Fruit fly (Drosophila melanogaster) whole organism, prepupa: ENCODE measurements around the gene CG14841.
A peak's percentile ranks its signal among the peaks of the same experiment; 100 is the strongest.

Experiments
- Blimp-1 ChIP-seq: fragments of 200-800 bp; sonication (Bioruptor generic); optimal IDR thresholded peaks from 3 replicates; lab custom pipeline; 2017; ENCODE audit warnings: missing biosample characterization, missing genetic modification characterization, mild to moderate bottlenecking, moderate library complexity, missing genetic modification reagents
- CG10631 ChIP-seq: fragments of 200-800 bp; sonication (Bioruptor generic); optimal IDR thresholded peaks from 2 replicates; lab custom pipeline; 2016; ENCODE audit warnings: missing biosample characterization, missing genetic modification characterization
- CG10669 ChIP-seq: fragments of 200-800 bp; sonication (Bioruptor generic); optimal IDR thresholded peaks from 3 replicates; lab custom pipeline; 2018; ENCODE audit warnings: missing biosample characterization, mild to moderate bottlenecking, missing genetic modification characterization, moderate library complexity
- CG11902 ChIP-seq: fragments of 200-800 bp; sonication (Bioruptor generic); optimal IDR thresholded peaks from 3 replicates; lab custom pipeline; 2016; ENCODE audit warnings: missing biosample characterization, missing genetic modification characterization
- CG3032 ChIP-seq: fragments of 200-800 bp; optimal IDR thresholded peaks from 2 replicates; lab custom pipeline; 2019; ENCODE audit warnings: missing biosample characterization, mild to moderate bottlenecking, missing genetic modification characterization, moderate library complexity
- CG31627 ChIP-seq: fragments of 200-800 bp; sonication (Bioruptor generic); optimal IDR thresholded peaks from 3 replicates; lab custom pipeline; 2016; ENCODE audit warnings: missing biosample characterization, missing genetic modification characterization
- CG32006 ChIP-seq: fragments of 200-800 bp; sonication (Bioruptor generic); optimal IDR thresholded peaks from 3 replicates; lab custom pipeline; 2017; ENCODE audit warnings: missing biosample characterization, mild to moderate bottlenecking, missing genetic modification characterization
- CG34406 ChIP-seq: fragments of 200-800 bp; sonication (Bioruptor generic); optimal IDR thresholded peaks from 3 replicates; lab custom pipeline; 2016; ENCODE audit warnings: missing biosample characterization, missing genetic modification characterization
- CG3919 ChIP-seq: fragments of 200-800 bp; sonication (Bioruptor generic); optimal IDR thresholded peaks from 3 replicates; lab custom pipeline; 2016; ENCODE audit warnings: missing biosample characterization, missing genetic modification characterization
- CG4318 ChIP-seq: fragments of 200-800 bp; sonication (Bioruptor generic); optimal IDR thresholded peaks from 3 replicates; lab custom pipeline; 2017; ENCODE audit warnings: missing biosample characterization, mild to moderate bottlenecking, missing genetic modification characterization
- CG6163 ChIP-seq: fragments of 200-800 bp; sonication (Bioruptor generic); IDR thresholded peaks from 3 replicates; pipeline ENCODE4 v1.3.6; 2022; ENCODE audit warnings: missing biosample characterization, missing genetic modification characterization
- CG6276 ChIP-seq: fragments of 200-800 bp; sonication (Bioruptor generic); optimal IDR thresholded peaks from 2 replicates; lab custom pipeline; 2017; ENCODE audit warnings: missing biosample characterization, mild to moderate bottlenecking, missing genetic modification characterization
- CG6808 ChIP-seq: fragments of 200-800 bp; sonication (Bioruptor generic); optimal IDR thresholded peaks from 3 replicates; lab custom pipeline; 2017; ENCODE audit warnings: missing biosample characterization, missing genetic modification characterization, mild to moderate bottlenecking, moderate library complexity, missing genetic modification reagents
- CG6854 ChIP-seq: fragments of 200-800 bp; sonication (Bioruptor generic); optimal IDR thresholded peaks from 2 replicates; lab custom pipeline; 2017; ENCODE audit warnings: missing biosample characterization, mild to moderate bottlenecking, missing genetic modification characterization
- CG8119 ChIP-seq: fragments of 200-800 bp; sonication (Bioruptor generic); IDR thresholded peaks from 3 replicates; pipeline ENCODE4 v1.3.6; 2022; ENCODE audit warnings: missing biosample characterization, missing genetic modification characterization
- CG8319 ChIP-seq: fragments of 200-800 bp; sonication (Bioruptor generic); optimal IDR thresholded peaks from 3 replicates; lab custom pipeline; 2016; ENCODE audit warnings: missing biosample characterization, missing genetic modification characterization
- CG8632 ChIP-seq: fragments of 200-800 bp; sonication (Bioruptor generic); optimal IDR thresholded peaks from 3 replicates; lab custom pipeline; 2016; ENCODE audit warnings: missing biosample characterization, missing genetic modification characterization
- Eip78C ChIP-seq: fragments of 200-800 bp; sonication (Bioruptor generic); peaks from one replicate; lab custom pipeline; 2016; ENCODE audit warnings: missing biosample characterization, missing genetic modification characterization
- Ets96B ChIP-seq: fragments of 200-800 bp; optimal IDR thresholded peaks from 2 replicates; lab custom pipeline; 2019; ENCODE audit warnings: missing biosample characterization, mild to moderate bottlenecking, missing genetic modification characterization, moderate library complexity
- Gug ChIP-seq: fragments of 200-800 bp; sonication (Bioruptor generic); IDR thresholded peaks from 2 replicates; pipeline ENCODE4 v1.3.6; 2022; ENCODE audit warnings: missing biosample characterization, missing genetic modification characterization
- Hr39 ChIP-seq: fragments of 200-800 bp; sonication (Bioruptor generic); optimal IDR thresholded peaks from 2 replicates; lab custom pipeline; 2016; ENCODE audit warnings: missing biosample characterization, missing genetic modification characterization
- Hr4 ChIP-seq: fragments of 200-800 bp; sonication (Bioruptor generic); optimal IDR thresholded peaks from 3 replicates; lab custom pipeline; 2016; ENCODE audit warnings: missing biosample characterization, missing genetic modification characterization
- Met ChIP-seq: fragments of 200-800 bp; sonication (Bioruptor generic); optimal IDR thresholded peaks from 3 replicates; lab custom pipeline; 2016; ENCODE audit warnings: missing biosample characterization, missing genetic modification characterization
- OdsH ChIP-seq: fragments of 200-800 bp; sonication (Bioruptor generic); optimal IDR thresholded peaks from 3 replicates; lab custom pipeline; 2016; ENCODE audit warnings: missing biosample characterization, missing genetic modification characterization
- Smox ChIP-seq: fragments of 200-800 bp; sonication (Bioruptor generic); optimal IDR thresholded peaks from 3 replicates; lab custom pipeline; 2016; ENCODE audit warnings: missing biosample characterization, missing genetic modification characterization
- Sox102F ChIP-seq: fragments of 200-800 bp; sonication (Bioruptor generic); optimal IDR thresholded peaks from 2 replicates; lab custom pipeline; 2016; ENCODE audit warnings: missing biosample characterization, mild to moderate bottlenecking, missing genetic modification characterization
- Sox14 ChIP-seq: fragments of 200-800 bp; sonication (Bioruptor generic); optimal IDR thresholded peaks from 3 replicates; lab custom pipeline; 2016; ENCODE audit warnings: missing biosample characterization, missing genetic modification characterization
- Sox15 ChIP-seq: fragments of 200-800 bp; sonication (Bioruptor generic); optimal IDR thresholded peaks from 3 replicates; lab custom pipeline; 2016; ENCODE audit warnings: missing biosample characterization, missing genetic modification characterization
- achi ChIP-seq: fragments of 200-800 bp; sonication (Bioruptor generic); optimal IDR thresholded peaks from 3 replicates; lab custom pipeline; 2016; ENCODE audit warnings: missing biosample characterization, missing genetic modification characterization
- cyc ChIP-seq: fragments of 200-800 bp; sonication (Bioruptor generic); optimal IDR thresholded peaks from 3 replicates; lab custom pipeline; 2016; ENCODE audit warnings: missing biosample characterization, missing genetic modification characterization
- dac ChIP-seq: fragments of 200-800 bp; sonication (Bioruptor generic); optimal IDR thresholded peaks from 2 replicates; lab custom pipeline; 2017; ENCODE audit warnings: missing biosample characterization, mild to moderate bottlenecking, missing genetic modification characterization
- eg ChIP-seq: fragments of 200-800 bp; sonication (Bioruptor generic); IDR thresholded peaks from 3 replicates; pipeline ENCODE4 v1.3.6; 2022; ENCODE audit warnings: missing biosample characterization, missing genetic modification characterization
- esn ChIP-seq: fragments of 200-800 bp; sonication (Bioruptor generic); optimal IDR thresholded peaks from 2 replicates; lab custom pipeline; 2016; ENCODE audit warnings: missing biosample characterization, mild to moderate bottlenecking, missing genetic modification characterization, moderate library complexity
- fd59A ChIP-seq: fragments of 200-800 bp; sonication (Bioruptor generic); optimal IDR thresholded peaks from 2 replicates; lab custom pipeline; 2017; ENCODE audit warnings: missing biosample characterization, mild to moderate bottlenecking, missing genetic modification characterization, missing genetic modification reagents
- fd85E ChIP-seq: fragments of 200-800 bp; sonication (Bioruptor generic); optimal IDR thresholded peaks from 3 replicates; lab custom pipeline; 2016; ENCODE audit warnings: missing biosample characterization, missing genetic modification characterization
- fkh ChIP-seq: fragments of 200-800 bp; sonication (Bioruptor generic); optimal IDR thresholded peaks from 3 replicates; lab custom pipeline; 2017; ENCODE audit warnings: missing biosample characterization, mild to moderate bottlenecking, missing genetic modification characterization, moderate library complexity
- lz ChIP-seq: fragments of 200-800 bp; sonication (Bioruptor generic); optimal IDR thresholded peaks from 3 replicates; lab custom pipeline; 2016; ENCODE audit warnings: missing biosample characterization, missing genetic modification characterization
- salr ChIP-seq, 2 experiments: fragments of 200-800 bp; sonication (Bioruptor generic); optimal IDR thresholded peaks; 3 replicates each; lab custom pipeline; 2016 to 2018; ENCODE audit warnings: missing biosample characterization in 2 of 2, missing genetic modification characterization in 2 of 2, mild to moderate bottlenecking in 1 of 2
- spab ChIP-seq: fragments of 200-800 bp; sonication (Bioruptor generic); optimal IDR thresholded peaks from 2 replicates; lab custom pipeline; 2017; ENCODE audit warnings: missing biosample characterization, mild to moderate bottlenecking, missing genetic modification characterization, missing genetic modification reagents
- topi ChIP-seq: fragments of 200-800 bp; sonication (Bioruptor generic); optimal IDR thresholded peaks from 3 replicates; lab custom pipeline; 2016; ENCODE audit warnings: missing biosample characterization, missing genetic modification characterization

Gene CG14841

dm6 chr3R:14224105-14224574 is 38.1 kb downstream of the CG14841 start, which contains the start of gene Sp212:
TSS of gene Sp212 (minus strand) at chr3R:14224155.
- TF ChIP-seq CG6808 (no peak), CG10669 (GFP tag; lab: Kevin White, UChicago) (peak; percentile 19), achi (peak; percentile 5), Sox14 (GFP tag; lab: Kevin White, UChicago) (peak; percentile 14), salr (GFP tag; optimal IDR thresholded peaks at IDR 0.05; lab: Kevin White, UChicago) (no peak), CG32006 (peak; percentile 21), Hr4 (GFP tag; lab: Kevin White, UChicago) (peak; percentile 10), Eip78C (GFP tag; lab: Kevin White, UChicago) (peak; percentile 64), eg (0 out of 3 replicates have a peak, but pooled peaks have one; percentile 27)

dm6 chr3R:14221484-14221883 is 40.7 kb downstream of the CG14841 start, which contains the start of gene CG33109:
TSS of gene CG33109 (minus strand) at chr3R:14221584.
- TF ChIP-seq fkh (GFP tag; lab: Kevin White, UChicago): no peak
- TF ChIP-seq, all 60 proteins: peak for 0

- TF ChIP-seq Smox: no peak
- no peak for TF ChIP-seq esn (GFP tag; lab: Kevin White, UChicago)
- no peak for TF ChIP-seq CG6163 (GFP tag; lab: Robert Waterston, UW)
- no peak for TF ChIP-seq CG11902 (GFP tag; lab: Kevin White, UChicago)
- no peak for TF ChIP-seq CG6854 (GFP tag; lab: Kevin White, UChicago)
- no peak for TF ChIP-seq Sox15 (GFP tag; lab: Kevin White, UChicago)
- TF ChIP-seq Hr39 (GFP tag; lab: Kevin White, UChicago): no peak
- no peak for TF ChIP-seq CG3919 (GFP tag; lab: Kevin White, UChicago)
- TF ChIP-seq cyc (GFP tag; lab: Kevin White, UChicago): no peak
- TF ChIP-seq spab (GFP tag; lab: Kevin White, UChicago): no peak
- TF ChIP-seq CG6808: no peak
- no peak for TF ChIP-seq CG6276 (GFP tag; lab: Kevin White, UChicago)
- TF ChIP-seq CG34406 (GFP tag; lab: Kevin White, UChicago): no peak
- no peak for TF ChIP-seq Sox102F (GFP tag; lab: Kevin White, UChicago)
- TF ChIP-seq CG8119 (GFP tag; lab: Robert Waterston, UW): no peak
- TF ChIP-seq Met: no peak
- no peak for TF ChIP-seq achi
Observed at dm6 chr3R:14220105-14220504, 42.1 kb downstream of the CG14841 start, which contains the start of gene CG31326. TSS of gene CG31326 (minus strand) at chr3R:14220205.

- TF ChIP-seq CG4318 (GFP tag; lab: Kevin White, UChicago) (no peak), Hr4 (GFP tag; lab: Kevin White, UChicago) (no peak), CG6276 (GFP tag; lab: Kevin White, UChicago) (no peak), lz (GFP tag; lab: Kevin White, UChicago) (no peak), topi (GFP tag; lab: Kevin White, UChicago) (no peak), Gug (0 out of 2 replicates have a peak, but pooled peaks have one; percentile 23), CG8632 (GFP tag; lab: Kevin White, UChicago) (no peak), Sox15 (GFP tag; lab: Kevin White, UChicago) (no peak), fd85E (GFP tag; lab: Kevin White, UChicago) (no peak), CG10631 (GFP tag; lab: Kevin White, UChicago) (no peak), CG3919 (GFP tag; lab: Kevin White, UChicago) (no peak), eg (peak; percentile 53; the same call in 1 of the 3 replicates)
- TF ChIP-seq, all 60 proteins: peak for 2
Observed at dm6 chr3R:14217839-14218238, 44.4 kb downstream of the CG14841 start, which contains the start of gene CG9649. TSS of gene CG9649 (minus strand) at chr3R:14217882.

dm6 chr3R:14214776-14215175 is 47.4 kb downstream of the CG14841 start, which contains the start of gene Dop1R1:
TSS of gene Dop1R1 (minus strand) at chr3R:14214810.
- TF ChIP-seq CG11902 (GFP tag; lab: Kevin White, UChicago): no peak
- TF ChIP-seq Ets96B: no peak
- no peak for TF ChIP-seq fd59A
- TF ChIP-seq CG4318 (GFP tag; lab: Kevin White, UChicago): no peak
- no peak for TF ChIP-seq dac (GFP tag; lab: Kevin White, UChicago)
- TF ChIP-seq OdsH (GFP tag; lab: Kevin White, UChicago): no peak
- TF ChIP-seq CG3032 (tag; lab: Kevin White, UChicago): no peak
- TF ChIP-seq fd85E (GFP tag; lab: Kevin White, UChicago): no peak
- no peak for TF ChIP-seq CG3919 (GFP tag; lab: Kevin White, UChicago)
- TF ChIP-seq Hr39 (GFP tag; lab: Kevin White, UChicago): no peak
- TF ChIP-seq spab (GFP tag; lab: Kevin White, UChicago): no peak
- no peak for TF ChIP-seq CG10669 (GFP tag; lab: Kevin White, UChicago)
- TF ChIP-seq CG6808: no peak
- TF ChIP-seq CG8319: no peak
- TF ChIP-seq CG31627 (GFP tag; lab: Kevin White, UChicago): no peak
- TF ChIP-seq Sox102F (GFP tag; lab: Kevin White, UChicago): no peak
- TF ChIP-seq Blimp-1: no peak
- no peak for TF ChIP-seq Hr4 (GFP tag; lab: Kevin White, UChicago)
- TF ChIP-seq topi (GFP tag; lab: Kevin White, UChicago): no peak
